Fruit fly (Drosophila melanogaster): ENCODE data around the gene CG33687.

The CG33687 gene

DNA sequence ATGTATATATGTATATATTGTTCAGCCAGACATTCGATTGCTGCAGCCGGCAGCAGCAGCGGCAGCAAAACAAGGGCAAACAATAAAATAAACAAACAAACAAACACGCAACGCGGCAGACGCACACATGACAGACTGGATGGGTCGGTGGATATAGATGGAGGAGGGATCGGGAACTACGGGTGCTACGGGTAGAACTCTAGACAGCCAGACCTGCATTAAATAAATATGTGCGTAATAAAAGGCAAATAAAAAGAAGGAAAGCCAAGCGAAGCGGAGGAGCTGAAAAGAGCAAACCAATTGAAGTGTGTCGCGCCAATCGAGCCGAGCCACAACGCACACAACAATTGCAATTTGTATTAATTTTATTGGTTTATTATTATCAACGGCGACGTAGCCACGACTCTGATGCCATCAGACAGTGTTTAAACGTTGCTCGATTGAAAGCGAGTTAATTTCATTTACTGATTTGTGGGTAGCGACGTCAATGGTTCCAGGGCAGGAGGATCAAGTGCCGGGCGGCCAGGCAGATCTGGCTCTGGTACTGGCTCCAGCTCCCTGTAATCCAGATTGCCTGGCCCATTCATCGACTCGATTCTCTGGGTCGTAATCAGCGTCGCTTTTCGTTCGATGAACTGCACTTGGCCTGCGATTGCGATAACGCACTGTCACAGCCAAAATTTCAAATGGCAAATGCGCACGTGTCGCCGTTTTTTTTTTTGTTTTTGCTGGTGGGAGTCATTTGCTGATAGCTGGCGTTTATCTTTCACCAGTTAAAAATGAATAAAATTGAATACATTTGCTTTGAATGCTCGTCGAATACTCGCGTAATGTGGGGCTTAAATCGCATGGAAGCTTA lies 3.6 kb upstream of the CG33687 start:
- TF ChIP-seq CG17801 (GFP tag; optimal IDR thresholded peaks at IDR 0.05; ENCODE audit: partially characterized antibody) = no peak

DNA sequence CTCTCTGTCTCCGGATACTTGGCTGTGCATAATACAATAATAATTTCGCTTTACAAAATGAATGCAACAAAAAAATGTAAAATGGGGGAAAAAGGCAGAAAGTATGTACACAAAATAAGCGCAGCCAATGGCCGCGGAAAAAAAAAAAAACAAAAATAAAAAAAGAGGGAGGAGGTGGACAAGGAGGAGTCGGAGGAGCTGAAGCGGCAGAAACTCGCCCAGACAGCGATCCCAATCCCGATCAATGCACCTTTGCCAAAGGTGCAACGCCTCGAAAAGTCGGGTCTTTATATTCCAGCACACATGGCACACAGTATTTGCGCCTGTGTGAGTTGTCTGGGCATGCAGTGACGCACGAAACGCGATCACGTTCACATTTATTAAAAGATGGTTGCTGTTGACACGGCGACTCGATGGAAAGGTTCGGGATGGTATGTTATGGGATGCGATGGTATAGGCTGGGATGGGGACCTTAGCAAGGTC lies 2.2 kb upstream of the CG33687 start:
- TF ChIP-seq CG17801 (GFP tag; optimal IDR thresholded peaks at IDR 0.05; ENCODE audit: partially characterized antibody) = no peak

DNA sequence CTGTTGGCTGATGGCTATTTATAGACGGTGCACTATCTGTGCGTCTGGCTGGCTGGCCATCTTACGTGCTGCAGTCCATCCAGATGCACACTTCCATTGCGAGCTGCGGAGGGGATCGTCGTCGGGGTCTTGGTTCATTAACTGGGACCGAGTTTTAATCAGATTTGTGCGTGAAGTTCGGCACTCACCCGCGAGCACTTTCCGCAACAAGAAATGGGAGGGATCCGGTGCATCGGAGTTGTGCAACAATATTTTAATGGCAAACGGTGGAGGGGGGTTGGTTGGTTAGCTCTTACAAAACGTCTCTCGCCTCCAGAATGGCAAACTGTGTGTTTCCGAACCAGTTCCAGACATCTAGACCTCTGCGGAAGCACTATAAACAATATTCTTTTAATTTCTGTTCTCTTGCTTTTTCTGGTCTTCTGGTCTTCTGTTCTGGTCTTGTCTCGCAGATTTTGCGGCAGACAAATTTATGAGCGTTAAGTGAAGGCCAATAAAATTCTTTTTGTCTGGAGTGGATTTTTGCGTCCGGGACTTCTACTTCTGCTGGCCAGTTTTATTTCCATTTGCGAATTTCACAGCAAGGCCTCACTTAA lies 982 bp upstream of the CG33687 start:
- no peak for TF ChIP-seq CG17801 (GFP tag; optimal IDR thresholded peaks at IDR 0.05; ENCODE audit: partially characterized antibody)

DNA sequence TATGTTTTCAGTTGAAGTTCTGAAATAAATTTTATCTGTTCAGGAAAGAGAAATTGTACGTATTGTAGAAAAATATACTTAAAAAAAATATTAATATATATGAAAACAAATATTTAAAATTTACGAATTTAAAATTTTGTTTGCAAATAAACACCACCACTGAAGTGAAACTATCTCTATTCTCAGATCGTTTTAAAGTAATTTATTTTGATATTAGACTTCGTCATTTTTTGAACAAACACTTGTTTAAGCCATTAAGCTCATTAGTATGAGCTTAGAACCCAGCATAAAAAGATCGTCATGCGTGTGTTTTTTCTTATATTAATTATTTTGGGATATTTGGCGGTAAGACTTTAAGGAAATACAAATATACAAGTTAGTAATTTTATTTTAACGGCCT lies 1.3 kb downstream of the CG33687 start, which contains the start of gene CG33688:
CG33688 (plus strand) TSS at position 301 of the 400 bp plus-strand sequence.
- no peak for TF ChIP-seq CG17801 (GFP tag; optimal IDR thresholded peaks at IDR 0.05; ENCODE audit: partially characterized antibody)

DNA sequence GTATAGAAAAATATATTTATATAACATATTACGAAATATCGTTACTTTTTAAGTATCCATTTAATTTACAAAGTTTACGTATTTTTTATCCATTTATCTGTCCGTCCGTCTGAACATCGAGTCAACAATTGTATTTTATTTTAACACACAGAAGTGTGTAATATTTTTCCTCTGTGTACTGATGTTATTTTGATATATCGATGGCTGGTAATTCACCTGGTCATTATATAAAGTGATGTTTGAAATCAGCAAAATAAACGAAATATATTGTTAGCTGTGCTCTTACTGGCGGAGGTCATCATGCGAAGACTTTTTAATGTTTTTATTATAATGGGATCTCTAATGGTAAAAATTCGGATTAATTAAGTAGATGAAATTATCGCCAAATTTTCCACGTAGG lies 2.3 kb downstream of the CG33687 start, which contains the start of gene CG33689:
CG33689 (plus strand) TSS at position 301 of the 400 bp plus-strand sequence.
- no peak for TF ChIP-seq CG17801 (GFP tag; optimal IDR thresholded peaks at IDR 0.05; ENCODE audit: partially characterized antibody)

DNA sequence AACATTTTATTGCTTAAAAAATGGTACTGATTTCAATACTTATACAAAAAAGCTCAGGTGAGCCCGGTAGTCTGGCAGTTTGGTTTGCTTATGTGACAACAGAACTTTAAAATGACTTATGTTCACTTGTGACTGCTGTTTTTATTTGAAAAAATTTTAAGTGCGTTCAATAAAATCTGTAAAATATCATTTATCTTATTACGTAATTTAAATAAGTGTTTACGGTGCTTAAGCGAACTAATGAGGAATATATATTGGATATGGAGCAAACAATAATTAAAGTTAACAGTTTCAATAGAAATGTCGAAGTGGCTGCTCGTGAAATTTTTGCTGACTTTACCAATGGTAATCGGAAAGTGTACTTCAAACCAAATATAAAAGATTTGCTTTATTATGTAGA lies 3.4 kb downstream of the CG33687 start, which contains the start of gene dls:
dls (plus strand) TSS at position 301 of the 400 bp plus-strand sequence.
- no peak for TF ChIP-seq CG17801 (GFP tag; optimal IDR thresholded peaks at IDR 0.05; ENCODE audit: partially characterized antibody)

DNA sequence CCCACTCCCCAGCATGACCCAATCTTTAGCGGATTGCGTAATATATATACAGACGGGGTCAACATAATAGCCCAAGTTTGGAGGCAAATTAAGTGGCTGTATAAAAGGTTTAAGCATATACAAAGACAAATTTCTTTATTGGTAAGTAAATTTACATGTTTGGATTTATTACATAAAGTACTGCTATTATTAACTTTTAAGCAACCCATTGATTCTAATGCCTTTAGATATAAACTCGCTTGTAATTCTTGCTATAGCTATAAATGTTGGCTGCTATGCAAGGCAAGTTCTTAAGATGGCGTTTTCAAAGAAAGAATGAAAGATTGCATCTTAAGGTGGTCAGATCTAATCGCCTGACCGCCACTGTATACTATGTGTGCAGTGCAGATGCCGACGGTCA lies 4.9 kb downstream of the CG33687 start:
- no peak for TF ChIP-seq CG17801 (GFP tag; optimal IDR thresholded peaks at IDR 0.05; ENCODE audit: partially characterized antibody)

DNA sequence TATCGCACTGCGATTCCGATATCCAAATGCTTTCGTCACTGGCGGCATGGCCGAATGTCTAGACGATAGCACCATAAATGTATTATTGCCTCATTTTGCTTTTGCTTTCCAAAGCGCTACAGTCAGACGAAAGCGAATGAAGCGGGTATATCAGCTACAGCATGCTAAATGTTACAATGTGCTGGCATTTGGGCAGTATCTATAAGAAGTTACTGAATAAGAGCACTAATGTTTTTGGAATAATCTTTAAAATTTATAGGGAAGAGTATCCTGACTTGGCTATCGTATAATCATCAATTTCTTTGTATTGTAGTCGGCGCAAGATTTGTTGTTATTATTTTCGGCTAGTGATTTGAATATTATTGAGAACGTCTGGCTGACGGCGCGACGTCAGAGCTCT lies 5.6 kb downstream of the CG33687 start:
- no peak for TF ChIP-seq CG17801 (GFP tag; optimal IDR thresholded peaks at IDR 0.05; ENCODE audit: partially characterized antibody)

DNA sequence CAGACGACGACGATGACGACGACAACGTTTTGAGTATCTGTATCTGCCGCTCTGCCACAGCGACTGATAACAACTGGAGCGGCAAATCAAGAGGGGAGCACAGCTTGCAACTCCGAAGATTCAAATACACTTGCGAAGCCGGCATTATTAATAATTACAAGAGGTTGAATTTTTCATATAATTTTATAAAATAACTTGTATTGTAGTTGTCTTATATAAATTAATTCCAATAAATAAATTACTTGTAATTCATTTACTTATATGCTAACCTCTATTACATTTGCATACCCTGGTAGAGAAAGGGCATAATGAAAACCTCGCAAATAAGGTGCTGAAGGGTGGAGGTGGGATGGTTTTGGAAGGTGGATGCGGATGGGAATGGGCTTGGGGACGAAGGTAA lies 6.5 kb downstream of the CG33687 start:
- no peak for TF ChIP-seq CG17801 (GFP tag; optimal IDR thresholded peaks at IDR 0.05; ENCODE audit: partially characterized antibody)

DNA sequence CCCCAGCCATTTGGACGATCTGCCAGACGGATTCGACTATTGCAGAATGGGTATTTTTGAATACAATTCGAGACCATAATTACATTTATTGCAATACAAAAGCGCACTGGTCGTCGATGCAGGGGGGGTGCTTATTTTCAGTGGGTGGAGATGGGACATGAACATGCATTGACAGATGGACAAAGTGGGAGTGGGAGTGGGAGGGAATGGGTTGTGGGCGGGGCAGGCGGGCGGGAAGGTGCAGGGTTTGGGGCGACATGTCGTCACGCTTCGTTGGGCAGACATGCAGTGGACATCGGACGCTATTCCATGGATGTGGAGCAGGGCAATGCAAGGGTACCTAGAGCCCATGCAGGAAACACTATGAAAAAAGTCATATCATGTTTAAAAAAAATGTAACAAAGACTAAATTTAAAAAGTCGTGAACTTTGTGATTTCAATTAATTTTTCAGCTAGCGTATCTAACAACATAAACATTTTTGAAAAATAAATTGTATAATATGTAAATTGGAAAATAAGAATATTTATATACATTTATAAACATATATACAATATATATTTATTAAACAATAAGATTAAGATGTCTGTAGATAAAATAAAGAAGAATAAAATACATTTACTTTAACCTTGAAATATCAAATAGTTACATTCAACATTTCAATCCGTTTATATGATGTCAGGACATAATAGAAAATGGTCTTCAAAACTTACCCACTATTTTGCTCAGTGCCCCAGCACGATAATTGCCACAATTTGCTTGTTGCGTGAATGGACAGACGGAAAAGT lies 10.6 kb downstream of the CG33687 start:
- TF ChIP-seq CG17801 (GFP tag; optimal IDR thresholded peaks at IDR 0.05; ENCODE audit: partially characterized antibody) = no peak

DNA sequence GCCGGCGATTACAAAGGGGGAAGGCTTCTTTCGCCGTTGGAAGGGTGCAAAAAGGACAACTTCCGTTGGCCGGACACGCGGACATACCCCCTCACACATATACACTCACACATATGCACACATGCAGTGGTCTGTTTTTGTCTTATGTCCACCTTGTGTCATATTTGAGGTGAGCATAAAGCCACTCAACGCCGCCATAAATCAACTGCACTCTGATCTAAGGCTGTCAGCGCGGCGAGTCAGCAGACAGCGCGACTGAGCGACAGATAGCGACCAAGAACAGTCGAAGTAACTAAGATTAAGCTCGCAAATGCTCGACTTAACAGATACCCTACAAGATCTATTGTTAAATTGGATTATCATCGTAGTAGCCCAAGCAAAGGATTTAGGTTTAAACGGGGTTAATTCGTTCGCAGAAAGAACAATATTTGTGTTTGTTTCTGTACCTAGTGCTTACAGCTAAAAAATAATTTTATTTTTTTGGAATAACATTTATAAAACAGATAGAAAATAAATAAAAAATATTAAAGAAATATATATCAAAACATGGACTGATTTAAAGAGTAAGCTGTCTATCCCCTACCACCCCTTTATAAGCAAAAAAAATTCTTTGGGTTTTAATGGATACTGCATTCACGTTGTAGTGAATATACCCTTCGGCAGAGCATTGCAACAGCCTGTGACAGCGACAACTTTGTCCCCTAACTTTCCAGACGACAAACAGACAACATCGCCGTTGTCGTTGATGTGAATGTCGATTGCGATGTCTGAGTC lies 11.4 kb downstream of the CG33687 start:
- no peak for TF ChIP-seq CG17801 (GFP tag; optimal IDR thresholded peaks at IDR 0.05; ENCODE audit: partially characterized antibody)

DNA sequence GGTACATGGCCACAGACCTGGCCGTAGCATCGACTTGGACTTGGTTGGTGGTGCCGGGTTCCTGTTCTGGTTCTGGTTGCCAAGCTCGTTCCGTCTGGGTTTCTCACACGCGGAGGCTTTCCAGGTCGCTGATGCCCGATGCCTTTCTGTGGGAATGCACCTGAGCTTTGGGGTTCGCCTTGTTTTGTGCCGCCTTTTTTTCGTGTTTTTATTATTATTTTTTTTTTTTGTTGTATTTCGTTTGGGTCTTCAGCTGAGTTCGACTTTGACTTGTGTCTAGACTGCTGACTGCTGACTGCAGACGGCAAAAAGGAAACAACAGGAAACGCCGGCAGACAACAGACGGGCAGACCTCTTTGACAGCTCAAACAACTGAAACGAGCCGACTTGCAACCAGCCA lies 12.0 kb downstream of the CG33687 start:
- no peak for TF ChIP-seq CG17801 (GFP tag; optimal IDR thresholded peaks at IDR 0.05; ENCODE audit: partially characterized antibody)

DNA sequence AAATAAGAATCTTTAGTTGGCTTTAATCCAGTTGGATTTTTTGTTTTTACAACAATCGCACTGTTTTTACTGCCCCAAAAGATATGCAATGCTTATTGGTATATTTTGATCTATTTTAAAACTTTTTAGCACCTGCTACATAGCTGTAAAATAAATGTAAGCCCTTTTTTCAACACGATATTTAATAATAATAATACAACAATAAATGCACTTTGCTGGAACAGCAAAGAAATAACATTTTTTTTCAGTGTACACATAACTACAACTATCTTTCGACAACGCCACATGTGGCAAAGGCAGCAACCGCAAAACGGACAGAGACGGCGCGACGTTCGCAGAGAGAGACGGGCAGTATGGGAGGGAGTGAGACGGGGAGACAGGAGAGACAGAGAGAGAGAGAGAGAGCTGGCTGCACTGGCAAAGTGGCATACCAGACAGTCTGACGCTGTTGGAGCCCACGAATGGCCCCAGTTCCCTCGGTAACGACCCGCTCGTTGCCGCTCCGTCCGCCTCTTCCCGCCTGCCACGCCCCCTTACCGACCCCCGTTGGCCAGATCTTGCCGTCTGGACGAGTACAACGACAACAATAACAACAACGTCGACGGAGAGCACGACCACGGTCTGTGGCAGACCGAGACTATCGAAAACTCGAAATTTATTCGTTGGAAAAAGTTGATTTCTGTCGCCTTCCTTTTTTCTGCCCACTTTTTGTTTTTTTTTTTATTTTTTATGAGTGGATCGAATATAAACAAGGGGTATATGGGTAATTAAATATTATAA lies 13.7 kb downstream of the CG33687 start:
- TF ChIP-seq CG17801 (GFP tag; optimal IDR thresholded peaks at IDR 0.05; ENCODE audit: partially characterized antibody) = no peak

DNA sequence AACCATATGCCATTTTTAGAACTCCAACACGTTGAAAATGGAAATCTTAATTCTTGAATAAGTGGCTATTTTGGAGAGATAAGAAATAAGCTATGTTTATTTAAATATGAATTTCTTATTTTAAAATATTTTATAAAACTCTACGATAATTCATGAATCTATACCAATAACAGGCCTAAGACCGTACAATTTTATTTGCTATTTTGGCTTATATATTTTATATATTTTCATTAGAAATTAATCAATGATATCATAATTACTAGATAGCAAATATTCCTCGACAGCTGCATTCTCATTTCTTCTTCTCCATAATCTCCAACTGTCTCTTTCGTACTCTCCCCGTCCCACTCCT lies 14.2 kb downstream of the CG33687 start:
- no peak for TF ChIP-seq CG17801 (GFP tag; optimal IDR thresholded peaks at IDR 0.05; ENCODE audit: partially characterized antibody)

Measured in ovary, adult (tissue).